Fruit fly (Drosophila melanogaster): ENCODE data around the gene CG12725.

Gene CG12725

dm6 chrX:13373239-13374153, 29.2 kb downstream of the CG12725 start (continued):
- TF ChIP-seq CG4707 (GFP tag; optimal IDR thresholded peaks at IDR 0.05) (peak; percentile 6), CG17186 (GFP tag; optimal IDR thresholded peaks at IDR 0.05) (no peak), CkIIα-i1 (GFP tag; IDR thresholded peaks at IDR 0.05) (no peak), NC2β (GFP tag; optimal IDR thresholded peaks at IDR 0.05) (peak; percentile 0), dmrt99B (tag; optimal IDR thresholded peaks at IDR 0.05) (peak; percentile 84), Sry-δ (GFP tag; optimal IDR thresholded peaks at IDR 0.05) (no peak), lmd (GFP tag; IDR thresholded peaks at IDR 0.05) (peak; percentile 81), run (tag; optimal IDR thresholded peaks at IDR 0.05) (peak; percentile 89), CG18619 (GFP tag; optimal IDR thresholded peaks at IDR 0.05) (peak; percentile 85), aop (GFP tag; IDR thresholded peaks at IDR 0.05) (no peak), CG6272 (GFP tag; IDR thresholded peaks at IDR 0.05) (peak; percentile 83), gsb-n (tag; optimal IDR thresholded peaks at IDR 0.05) (peak; percentile 83), CG32767 (GFP tag; IDR thresholded peaks at IDR 0.05) (peak; percentile 79), caup (GFP tag; optimal IDR thresholded peaks at IDR 0.05; ENCODE audit: severe bottlenecking) (peak; percentile 80), Opbp (GFP tag; IDR thresholded peaks at IDR 0.05; ENCODE audit: partially characterized antibody) (no peak), danr (GFP tag; IDR thresholded peaks at IDR 0.05) (peak; percentile 49; the same call in 1 of the 2 replicates), CG10321 (GFP tag; IDR thresholded peaks at IDR 0.05) (no peak), TFAM (GFP tag; optimal IDR thresholded peaks at IDR 0.05) (peak; percentile 22), CG10209 (GFP tag; optimal IDR thresholded peaks at IDR 0.05) (peak; percentile 86), hth (optimal IDR thresholded peaks at IDR 0.05) (no peak), vfl (GFP tag; optimal IDR thresholded peaks at IDR 0.05) (peak; percentile 1), CG9437 (GFP tag; optimal IDR thresholded peaks at IDR 0.05) (peak; percentile 78), so (GFP tag; IDR thresholded peaks at IDR 0.05) (peak; percentile 89), abd-A (tag; optimal IDR thresholded peaks at IDR 0.05) (peak; percentile 36), exex (tag; optimal IDR thresholded peaks at IDR 0.05) (peak; percentile 75), CG18262 (tag; optimal IDR thresholded peaks at IDR 0.05) (peak; percentile 89), dmrt11E (tag; optimal IDR thresholded peaks at IDR 0.05) (peak; percentile 93), D (optimal IDR thresholded peaks at IDR 0.05) (no peak), D (GFP tag; optimal IDR thresholded peaks at IDR 0.05) (peak; percentile 83), dan (GFP tag; IDR thresholded peaks at IDR 0.05) (no peak), CG33557 (GFP tag; optimal IDR thresholded peaks at IDR 0.05) (peak; percentile 59), CG10366 (GFP tag; IDR thresholded peaks at IDR 0.05) (peak; percentile 78), toy (GFP tag; IDR thresholded peaks at IDR 0.05) (no peak; the same call in 1 of the 2 replicates), Nf-YB (GFP tag; optimal IDR thresholded peaks at IDR 0.05) (peak; percentile 72), ind (GFP tag; optimal IDR thresholded peaks at IDR 0.05) (peak; percentile 84), sc (optimal IDR thresholded peaks at IDR 0.05) (no peak), sc (GFP tag; optimal IDR thresholded peaks at IDR 0.05) (peak; percentile 80), CG13775 (GFP tag; optimal IDR thresholded peaks at IDR 0.05) (peak; percentile 81), wor (GFP tag; IDR thresholded peaks at IDR 0.05) (peak; percentile 68), Awh (GFP tag; IDR thresholded peaks at IDR 0.05) (peak; percentile 80), Lpt (GFP tag; optimal IDR thresholded peaks at IDR 0.05) (no peak), ash1 (GFP tag; optimal IDR thresholded peaks at IDR 0.05) (no peak), yki (optimal IDR thresholded peaks at IDR 0.05) (no peak), CG7928 (GFP tag; optimal IDR thresholded peaks at IDR 0.05) (no peak), crc (GFP tag; optimal IDR thresholded peaks at IDR 0.05) (no peak), bab2 (GFP tag; optimal IDR thresholded peaks at IDR 0.05) (peak; percentile 36), CG9876 (GFP tag; optimal IDR thresholded peaks at IDR 0.05) (no peak), CG1529 (GFP tag; optimal IDR thresholded peaks at IDR 0.05) (peak; percentile 67), CG13894 (tag; optimal IDR thresholded peaks at IDR 0.05) (peak; percentile 64), Meics (GFP tag; optimal IDR thresholded peaks at IDR 0.05) (peak; percentile 87)
